Worm (Caenorhabditis elegans) whole organism, L4 larva: ENCODE results near the gene sre-5.
A peak's percentile ranks its signal among the peaks of the same experiment; 100 is the strongest.

ENCODE experiments used
- D1046.2 ChIP-seq: fragments of 200-800 bp; sonication (Bioruptor generic); IDR thresholded peaks from 2 replicates; pipeline ENCODE4 v1.3.6; 2022; ENCODE audit warnings: missing genetic modification characterization, missing compliant biosample characterization
- ZK546.5 ChIP-seq, 2 experiments: sonication (generic microtip); optimal IDR thresholded peaks; 2 replicates each; lab custom pipeline; 2017; ENCODE audit warnings: missing biosample characterization in 2 of 2, missing genetic modification characterization in 2 of 2
- ctbp-1 ChIP-seq: fragments of 200-800 bp; sonication (Bioruptor generic); IDR thresholded peaks from 2 replicates; pipeline ENCODE4 v1.3.6; 2022; ENCODE audit warnings: missing genetic modification reagents, missing genetic modification characterization, missing compliant biosample characterization
- fkh-10 ChIP-seq: fragments of 150-350 bp; optimal IDR thresholded peaks from 2 replicates; lab custom pipeline; 2014; ENCODE audit warnings: missing biosample characterization, missing genetic modification reagents, missing genetic modification characterization
- lin-39 ChIP-seq: fragments of 150-350 bp; optimal IDR thresholded peaks from 2 replicates; lab custom pipeline; 2014; ENCODE audit warnings: missing biosample characterization, missing genetic modification reagents, missing genetic modification characterization
- nhr-111 ChIP-seq: fragments of 200-800 bp; sonication (Bioruptor generic); optimal IDR thresholded peaks from 2 replicates; lab custom pipeline; 2018; ENCODE audit warnings: mild to moderate bottlenecking, missing genetic modification characterization, missing compliant biosample characterization
- nhr-237 ChIP-seq: sonication (generic microtip); optimal IDR thresholded peaks from 2 replicates; lab custom pipeline; 2017; ENCODE audit warnings: missing biosample characterization, missing genetic modification characterization
- nhr-41 ChIP-seq: fragments of 200-800 bp; sonication (Bioruptor generic); IDR thresholded peaks from 2 replicates; pipeline ENCODE4 v1.3.6; 2022; ENCODE audit warnings: missing genetic modification reagents, missing genetic modification characterization, missing compliant biosample characterization
- nhr-77 ChIP-seq: fragments of 150-350 bp; optimal IDR thresholded peaks from 2 replicates; lab custom pipeline; 2014; ENCODE audit warnings: missing biosample characterization, missing genetic modification characterization
- pqm-1 ChIP-seq: sonication (generic microtip); optimal IDR thresholded peaks from 2 replicates; lab custom pipeline; 2017; ENCODE audit warnings: missing biosample characterization, missing genetic modification characterization
- zfp-3 ChIP-seq: fragments of 200-800 bp; sonication (Bioruptor generic); conservative IDR thresholded peaks from 2 replicates; pipeline ENCODE4 v1.3.6; 2022; ENCODE audit warnings: missing genetic modification reagents, missing genetic modification characterization, missing compliant biosample characterization
- ztf-11 ChIP-seq: fragments of 150-350 bp; optimal IDR thresholded peaks from 2 replicates; lab custom pipeline; 2014; ENCODE audit warnings: missing biosample characterization, missing genetic modification characterization

DNA sequence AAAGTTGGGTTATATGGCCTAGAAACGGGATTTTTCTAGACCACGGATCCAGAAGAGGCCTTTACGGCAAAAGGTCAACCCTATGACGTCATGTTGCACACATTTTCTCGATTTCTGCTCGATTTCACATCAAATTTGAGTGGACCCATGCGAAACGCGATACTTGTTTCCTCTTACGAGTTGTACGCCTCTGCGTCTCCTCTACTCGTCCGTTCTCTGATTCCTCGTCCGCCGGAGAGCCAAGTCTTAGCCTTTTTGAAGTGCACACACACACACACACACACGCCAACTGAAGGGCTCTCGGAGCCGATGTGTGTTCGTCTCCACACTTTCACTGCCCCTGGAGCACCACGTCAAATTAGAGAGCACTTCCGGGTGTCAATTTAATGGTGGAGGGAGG, 44.0 kb upstream of the sre-5 start:
- TF ChIP-seq fkh-10 (peak; percentile 67), nhr-237 (tag; lab: Kevin White, UChicago) (no peak), pqm-1 (tag; lab: Kevin White, UChicago) (no peak), zfp-3 (GFP tag; lab: Robert Waterston, UW) (no peak), ztf-11 (tag; lab: Kevin White, UChicago) (no peak), ctbp-1 (peak; percentile 40; the same call in 1 of the 2 replicates), lin-39 (tag; lab: Kevin White, UChicago) (no peak), nhr-77 (tag; lab: Kevin White, UChicago) (no peak), nhr-111 (GFP tag; lab: Kevin White, UChicago) (no peak), D1046.2 (GFP tag; lab: Robert Waterston, UW) (no peak), nhr-41 (no peak), ZK546.5 (tag; optimal IDR thresholded peaks at IDR 0.05; lab: Kevin White, UChicago) (no peak)
